Worm (Caenorhabditis elegans): ENCODE results near the gene nsph-1.1.

ce11 chrII:8761739-8762138 is 4.8 kb upstream of the nsph-1.1 start:
- TF ChIP-seq pes-1 (GFP tag; IDR thresholded peaks at IDR 0.05) (no peak), ceh-36 (tag; optimal IDR thresholded peaks at IDR 0.05) (no peak), hmg-4 (GFP tag; optimal IDR thresholded peaks at IDR 0.05) (no peak), tra-4 (tag; optimal IDR thresholded peaks at IDR 0.05) (no peak), ama-1 (optimal IDR thresholded peaks at IDR 0.05) (no peak), hmbx-1 (tag; optimal IDR thresholded peaks at IDR 0.05) (no peak)

Data from whole organism, early embryonic.